Worm (Caenorhabditis elegans): ENCODE measurements around the gene atf-6.
A peak's percentile ranks its signal among the peaks of the same experiment; 100 is the strongest.

atf-6 gene

DNA sequence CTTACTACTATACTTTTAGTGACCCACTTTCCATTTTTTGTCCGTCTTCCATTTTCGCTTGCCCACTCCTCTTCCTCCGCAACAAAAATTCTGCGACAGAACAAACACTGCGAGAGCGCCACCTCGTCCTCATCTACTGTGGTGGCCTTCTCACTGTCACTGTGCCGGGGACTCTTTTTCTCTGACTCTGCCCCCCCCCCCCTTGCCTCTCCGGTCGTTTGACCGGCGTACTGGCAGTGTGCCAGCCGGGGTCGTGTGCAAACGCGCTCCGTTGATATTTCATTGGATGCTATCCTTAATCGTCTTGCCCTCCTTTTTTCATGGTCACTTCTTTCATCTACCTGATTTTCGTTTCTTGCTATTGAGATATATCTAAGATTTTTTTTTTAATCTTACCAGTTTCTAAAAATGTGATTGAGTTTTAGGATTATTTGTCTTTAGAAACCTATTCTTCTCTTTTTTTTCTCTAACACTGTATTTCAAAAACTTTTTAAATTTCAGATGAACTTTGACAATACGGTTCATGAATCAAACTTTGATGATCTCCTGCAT is at the start of gene atf-6 (continued):
- TF ChIP-seq ztf-4 (tag; optimal IDR thresholded peaks at IDR 0.05) (no peak), efl-3 (GFP tag; optimal IDR thresholded peaks at IDR 0.05) (no peak), fkh-4 (tag; optimal IDR thresholded peaks at IDR 0.05; ENCODE audit: borderline replicate concordance) (no peak), lin-15B (tag; optimal IDR thresholded peaks at IDR 0.05) (peak; percentile 66), nhr-19 (GFP tag; conservative IDR thresholded peaks at IDR 0.05) (peak; percentile 87), unc-62 (GFP tag; optimal IDR thresholded peaks at IDR 0.05) (no peak), zip-4 (GFP tag; optimal IDR thresholded peaks at IDR 0.05) (no peak), mef-2 (tag; optimal IDR thresholded peaks at IDR 0.05) (peak; percentile 12), lin-13 (GFP tag; optimal IDR thresholded peaks at IDR 0.05) (peak; percentile 65), fkh-8 (tag; optimal IDR thresholded peaks at IDR 0.05) (peak; percentile 77), nhr-237 (tag; optimal IDR thresholded peaks at IDR 0.05) (peak; percentile 40), jun-1 (tag; optimal IDR thresholded peaks at IDR 0.05) (peak; percentile 72), tlp-1 (tag; optimal IDR thresholded peaks at IDR 0.05) (no peak), lsy-2 (tag; optimal IDR thresholded peaks at IDR 0.05) (peak; percentile 75 to 76), nhr-71 (tag; optimal IDR thresholded peaks at IDR 0.05) (peak; percentile 91), alr-1 (tag; optimal IDR thresholded peaks at IDR 0.05; ENCODE audit: borderline replicate concordance) (no peak), nhr-20 (tag; optimal IDR thresholded peaks at IDR 0.05) (peak; percentile 93), unc-130 (tag; optimal IDR thresholded peaks at IDR 0.05) (peak; percentile 55), sptf-1 (tag; optimal IDR thresholded peaks at IDR 0.05) (no peak), nhr-28 (tag; optimal IDR thresholded peaks at IDR 0.05) (no peak), Y116A8C.19 (tag; optimal IDR thresholded peaks at IDR 0.05; ENCODE audit: borderline replicate concordance) (no peak), xbp-1 (tag; optimal IDR thresholded peaks at IDR 0.05) (peak; percentile 82), snpc-4 (tag; optimal IDR thresholded peaks at IDR 0.05) (peak; percentile 66), hpl-2 (GFP tag; optimal IDR thresholded peaks at IDR 0.05) (peak; percentile 69), mab-9 (GFP tag; IDR thresholded peaks at IDR 0.05) (peak; percentile 49; the same call in 1 of the 2 replicates), dsc-1 (tag; optimal IDR thresholded peaks at IDR 0.05) (peak; percentile 69), aha-1 (tag; optimal IDR thresholded peaks at IDR 0.05) (no peak), nhr-85 (tag) (peak; percentile 97), nhr-12 (tag; optimal IDR thresholded peaks at IDR 0.05) (no peak), pag-3 (tag; optimal IDR thresholded peaks at IDR 0.05; ENCODE audit: borderline replicate concordance, insufficient read depth) (no peak), sox-4 (tag; optimal IDR thresholded peaks at IDR 0.05) (peak; percentile 29), ceh-82 (tag; optimal IDR thresholded peaks at IDR 0.05) (peak; percentile 55 to 93 (median 56))

DNA sequence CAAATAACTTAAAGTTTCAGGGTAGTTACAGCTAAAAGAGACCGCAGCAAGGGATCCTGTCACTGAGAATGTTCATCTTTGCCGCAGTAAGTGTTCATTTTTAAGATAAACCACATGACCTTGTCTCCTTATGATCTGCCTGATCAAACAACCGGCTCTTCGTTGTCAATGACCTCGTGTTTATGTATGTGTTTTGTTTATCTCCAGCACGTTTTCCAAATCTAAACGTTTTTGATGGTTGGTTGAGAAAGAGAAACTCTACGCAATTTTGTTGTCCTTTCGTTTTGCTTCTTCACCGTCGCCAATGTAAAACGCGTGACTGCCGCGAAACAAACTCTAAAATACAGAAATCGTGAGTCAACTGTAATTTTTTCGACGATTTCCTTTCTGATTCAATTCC is 46.7 kb upstream of the atf-6 start, which contains the start of gene tsct-1:
tsct-1 (plus strand) TSS at position 12 of the 400 bp plus-strand sequence.
- TF ChIP-seq C04F5.9 (tag; optimal IDR thresholded peaks at IDR 0.05) (no peak), nhr-19 (GFP tag; conservative IDR thresholded peaks at IDR 0.05) (peak; percentile 16; the same call in 1 of the 2 replicates), xbp-1 (tag; optimal IDR thresholded peaks at IDR 0.05) (no peak), efl-1 (optimal IDR thresholded peaks at IDR 0.05) (no peak), efl-1 (GFP tag; optimal IDR thresholded peaks at IDR 0.05 in 1 of 2) (no peak), sox-4 (tag; optimal IDR thresholded peaks at IDR 0.05) (no peak), tbx-2 (tag; optimal IDR thresholded peaks at IDR 0.05) (no peak), lin-39 (tag; optimal IDR thresholded peaks at IDR 0.05) (no peak), nhr-85 (tag) (no peak), elt-2 (tag; optimal IDR thresholded peaks at IDR 0.05) (no peak), efl-3 (GFP tag; optimal IDR thresholded peaks at IDR 0.05) (no peak), unc-86 (tag; optimal IDR thresholded peaks at IDR 0.05) (no peak), elt-3 (tag; optimal IDR thresholded peaks at IDR 0.05) (no peak), unc-30 (tag; optimal IDR thresholded peaks at IDR 0.05) (no peak), lin-35 (GFP tag; optimal IDR thresholded peaks at IDR 0.05) (peak in 1 of 2 experiments; percentile 4), F16B12.6 (tag; optimal IDR thresholded peaks at IDR 0.05) (no peak), ceh-8 (GFP tag; optimal IDR thresholded peaks at IDR 0.05) (no peak), ets-5 (GFP tag; IDR thresholded peaks at IDR 0.05) (no peak), skn-1 (tag; optimal IDR thresholded peaks at IDR 0.05) (no peak), vab-15 (tag; optimal IDR thresholded peaks at IDR 0.05) (no peak), nhr-28 (tag; optimal IDR thresholded peaks at IDR 0.05) (no peak), zag-1 (tag; optimal IDR thresholded peaks at IDR 0.05) (no peak), nhr-90 (tag; optimal IDR thresholded peaks at IDR 0.05; ENCODE audit: poor library complexity) (no peak), mdl-1 (tag; optimal IDR thresholded peaks at IDR 0.05) (peak in 1 of 2 experiments; percentile 35)
